Fruit fly (Drosophila melanogaster) whole organism, prepupa: ENCODE measurements around the gene Nipsnap.

ENCODE experiments used
- Blimp-1 ChIP-seq: fragments of 200-800 bp; sonication (Bioruptor generic); optimal IDR thresholded peaks from 3 replicates; lab custom pipeline; 2017; ENCODE audit warnings: missing biosample characterization, missing genetic modification characterization, mild to moderate bottlenecking, moderate library complexity, missing genetic modification reagents
- CG10631 ChIP-seq: fragments of 200-800 bp; sonication (Bioruptor generic); optimal IDR thresholded peaks from 2 replicates; lab custom pipeline; 2016; ENCODE audit warnings: missing biosample characterization, missing genetic modification characterization
- CG11762 ChIP-seq: fragments of 200-800 bp; sonication (Bioruptor generic); optimal IDR thresholded peaks from 3 replicates; lab custom pipeline; 2016; ENCODE audit warnings: missing biosample characterization, missing genetic modification characterization; ENCODE audit not compliant: insufficient read depth
- CG11902 ChIP-seq: fragments of 200-800 bp; sonication (Bioruptor generic); optimal IDR thresholded peaks from 3 replicates; lab custom pipeline; 2016; ENCODE audit warnings: missing biosample characterization, missing genetic modification characterization
- CG15336 ChIP-seq: fragments of 200-800 bp; sonication (Bioruptor generic); IDR thresholded peaks from 2 replicates; pipeline ENCODE4 v1.3.6; 2022; ENCODE audit warnings: missing biosample characterization, missing genetic modification characterization
- CG1621 ChIP-seq: fragments of 200-800 bp; sonication (Bioruptor generic); optimal IDR thresholded peaks from 3 replicates; lab custom pipeline; 2018; ENCODE audit warnings: missing biosample characterization, mild to moderate bottlenecking, missing genetic modification characterization
- CG16779 ChIP-seq: fragments of 200-800 bp; sonication (Bioruptor generic); optimal IDR thresholded peaks from 3 replicates; lab custom pipeline; 2017; ENCODE audit warnings: missing biosample characterization, mild to moderate bottlenecking, missing genetic modification characterization
- CG3032 ChIP-seq: fragments of 200-800 bp; optimal IDR thresholded peaks from 2 replicates; lab custom pipeline; 2019; ENCODE audit warnings: missing biosample characterization, mild to moderate bottlenecking, missing genetic modification characterization, moderate library complexity
- CG31627 ChIP-seq: fragments of 200-800 bp; sonication (Bioruptor generic); optimal IDR thresholded peaks from 3 replicates; lab custom pipeline; 2016; ENCODE audit warnings: missing biosample characterization, missing genetic modification characterization
- CG34406 ChIP-seq: fragments of 200-800 bp; sonication (Bioruptor generic); optimal IDR thresholded peaks from 3 replicates; lab custom pipeline; 2016; ENCODE audit warnings: missing biosample characterization, missing genetic modification characterization
- CG3919 ChIP-seq: fragments of 200-800 bp; sonication (Bioruptor generic); optimal IDR thresholded peaks from 3 replicates; lab custom pipeline; 2016; ENCODE audit warnings: missing biosample characterization, missing genetic modification characterization
- CG6163 ChIP-seq: fragments of 200-800 bp; sonication (Bioruptor generic); IDR thresholded peaks from 3 replicates; pipeline ENCODE4 v1.3.6; 2022; ENCODE audit warnings: missing biosample characterization, missing genetic modification characterization
- CG6276 ChIP-seq: fragments of 200-800 bp; sonication (Bioruptor generic); optimal IDR thresholded peaks from 2 replicates; lab custom pipeline; 2017; ENCODE audit warnings: missing biosample characterization, mild to moderate bottlenecking, missing genetic modification characterization
- CG6808 ChIP-seq: fragments of 200-800 bp; sonication (Bioruptor generic); optimal IDR thresholded peaks from 3 replicates; lab custom pipeline; 2017; ENCODE audit warnings: missing biosample characterization, missing genetic modification characterization, mild to moderate bottlenecking, moderate library complexity, missing genetic modification reagents
- CG6854 ChIP-seq: fragments of 200-800 bp; sonication (Bioruptor generic); optimal IDR thresholded peaks from 2 replicates; lab custom pipeline; 2017; ENCODE audit warnings: missing biosample characterization, mild to moderate bottlenecking, missing genetic modification characterization
- CG8119 ChIP-seq: fragments of 200-800 bp; sonication (Bioruptor generic); IDR thresholded peaks from 3 replicates; pipeline ENCODE4 v1.3.6; 2022; ENCODE audit warnings: missing biosample characterization, missing genetic modification characterization
- CG8319 ChIP-seq: fragments of 200-800 bp; sonication (Bioruptor generic); optimal IDR thresholded peaks from 3 replicates; lab custom pipeline; 2016; ENCODE audit warnings: missing biosample characterization, missing genetic modification characterization
- Eip75B ChIP-seq: fragments of 200-800 bp; sonication (Bioruptor generic); optimal IDR thresholded peaks from 3 replicates; lab custom pipeline; 2016; ENCODE audit warnings: missing biosample characterization, missing genetic modification characterization
- Eip78C ChIP-seq: fragments of 200-800 bp; sonication (Bioruptor generic); peaks from one replicate; lab custom pipeline; 2016; ENCODE audit warnings: missing biosample characterization, missing genetic modification characterization
- Eip93F ChIP-seq: fragments of 200-800 bp; sonication (Bioruptor generic); optimal IDR thresholded peaks from 2 replicates; lab custom pipeline; 2016; ENCODE audit warnings: missing biosample characterization, mild to moderate bottlenecking, missing genetic modification characterization
- Ets96B ChIP-seq: fragments of 200-800 bp; optimal IDR thresholded peaks from 2 replicates; lab custom pipeline; 2019; ENCODE audit warnings: missing biosample characterization, mild to moderate bottlenecking, missing genetic modification characterization, moderate library complexity
- Gug ChIP-seq: fragments of 200-800 bp; sonication (Bioruptor generic); IDR thresholded peaks from 2 replicates; pipeline ENCODE4 v1.3.6; 2022; ENCODE audit warnings: missing biosample characterization, missing genetic modification characterization
- Hr4 ChIP-seq: fragments of 200-800 bp; sonication (Bioruptor generic); optimal IDR thresholded peaks from 3 replicates; lab custom pipeline; 2016; ENCODE audit warnings: missing biosample characterization, missing genetic modification characterization
- Lpt ChIP-seq: fragments of 200-800 bp; sonication (Bioruptor generic); optimal IDR thresholded peaks from 3 replicates; lab custom pipeline; 2016; ENCODE audit warnings: missing biosample characterization, missing genetic modification characterization
- Met ChIP-seq: fragments of 200-800 bp; sonication (Bioruptor generic); optimal IDR thresholded peaks from 3 replicates; lab custom pipeline; 2016; ENCODE audit warnings: missing biosample characterization, missing genetic modification characterization
- OdsH ChIP-seq: fragments of 200-800 bp; sonication (Bioruptor generic); optimal IDR thresholded peaks from 3 replicates; lab custom pipeline; 2016; ENCODE audit warnings: missing biosample characterization, missing genetic modification characterization
- Sox102F ChIP-seq: fragments of 200-800 bp; sonication (Bioruptor generic); optimal IDR thresholded peaks from 2 replicates; lab custom pipeline; 2016; ENCODE audit warnings: missing biosample characterization, mild to moderate bottlenecking, missing genetic modification characterization
- Sox14 ChIP-seq: fragments of 200-800 bp; sonication (Bioruptor generic); optimal IDR thresholded peaks from 3 replicates; lab custom pipeline; 2016; ENCODE audit warnings: missing biosample characterization, missing genetic modification characterization
- eg ChIP-seq: fragments of 200-800 bp; sonication (Bioruptor generic); IDR thresholded peaks from 3 replicates; pipeline ENCODE4 v1.3.6; 2022; ENCODE audit warnings: missing biosample characterization, missing genetic modification characterization
- esn ChIP-seq: fragments of 200-800 bp; sonication (Bioruptor generic); optimal IDR thresholded peaks from 2 replicates; lab custom pipeline; 2016; ENCODE audit warnings: missing biosample characterization, mild to moderate bottlenecking, missing genetic modification characterization, moderate library complexity
- fd59A ChIP-seq: fragments of 200-800 bp; sonication (Bioruptor generic); optimal IDR thresholded peaks from 2 replicates; lab custom pipeline; 2017; ENCODE audit warnings: missing biosample characterization, mild to moderate bottlenecking, missing genetic modification characterization, missing genetic modification reagents
- fd85E ChIP-seq: fragments of 200-800 bp; sonication (Bioruptor generic); optimal IDR thresholded peaks from 3 replicates; lab custom pipeline; 2016; ENCODE audit warnings: missing biosample characterization, missing genetic modification characterization
- fkh ChIP-seq: fragments of 200-800 bp; sonication (Bioruptor generic); optimal IDR thresholded peaks from 3 replicates; lab custom pipeline; 2017; ENCODE audit warnings: missing biosample characterization, mild to moderate bottlenecking, missing genetic modification characterization, moderate library complexity
- net ChIP-seq: fragments of 200-800 bp; sonication (Bioruptor generic); optimal IDR thresholded peaks from 3 replicates; lab custom pipeline; 2016; ENCODE audit warnings: missing biosample characterization, missing genetic modification characterization
- pdm3 ChIP-seq: fragments of 200-800 bp; sonication (Bioruptor generic); optimal IDR thresholded peaks from 3 replicates; lab custom pipeline; 2016; ENCODE audit warnings: missing biosample characterization, missing genetic modification characterization
- salr ChIP-seq, 2 experiments: fragments of 200-800 bp; sonication (Bioruptor generic); optimal IDR thresholded peaks; 3 replicates each; lab custom pipeline; 2016 to 2018; ENCODE audit warnings: missing biosample characterization in 2 of 2, missing genetic modification characterization in 2 of 2, mild to moderate bottlenecking in 1 of 2
- spab ChIP-seq: fragments of 200-800 bp; sonication (Bioruptor generic); optimal IDR thresholded peaks from 2 replicates; lab custom pipeline; 2017; ENCODE audit warnings: missing biosample characterization, mild to moderate bottlenecking, missing genetic modification characterization, missing genetic modification reagents
- ss ChIP-seq, 2 experiments: fragments of 200-800 bp; sonication (Bioruptor generic); optimal IDR thresholded peaks; 2 replicates in 1 of 2; 3 replicates in 1 of 2; lab custom pipeline; 2017 to 2018; ENCODE audit warnings: mild to moderate bottlenecking in 2 of 2, missing biosample characterization in 2 of 2, missing genetic modification characterization in 2 of 2, moderate library complexity in 1 of 2
- svp ChIP-seq: fragments of 200-800 bp; sonication (Bioruptor generic); peaks from one replicate; lab custom pipeline; 2016; ENCODE audit warnings: missing biosample characterization, missing genetic modification characterization
- topi ChIP-seq: fragments of 200-800 bp; sonication (Bioruptor generic); optimal IDR thresholded peaks from 3 replicates; lab custom pipeline; 2016; ENCODE audit warnings: missing biosample characterization, missing genetic modification characterization

Gene Nipsnap

dm6 chrX:16102338-16103218 lies 29.2 kb upstream of the Nipsnap start (continued):
- TF ChIP-seq CG6808 (no peak), eg (GFP tag; lab: Robert Waterston, UW) (no peak), CG8319 (GFP tag; lab: Kevin White, UChicago) (peak; percentile 35), Met (GFP tag; lab: Kevin White, UChicago) (peak; percentile 78), CG3919 (GFP tag; lab: Kevin White, UChicago) (peak; percentile 47), Sox102F (GFP tag; lab: Kevin White, UChicago) (peak; percentile 78), svp (GFP tag; lab: Kevin White, UChicago) (peak; percentile 91), CG8119 (no peak), CG10631 (GFP tag; lab: Kevin White, UChicago) (peak; percentile 45), salr (GFP tag; optimal IDR thresholded peaks at IDR 0.05; lab: Kevin White, UChicago) (peak in 1 of 2 experiments; percentile 15), CG11762 (GFP tag; lab: Kevin White, UChicago) (peak; percentile 18), topi (GFP tag; lab: Kevin White, UChicago) (peak; percentile 82), Hr4 (GFP tag; lab: Kevin White, UChicago) (no peak), CG16779 (tag; lab: Kevin White, UChicago) (no peak)

dm6 chrX:16100726-16101351 lies 27.5 kb upstream of the Nipsnap start:
- TF ChIP-seq CG15336 (GFP tag; lab: Robert Waterston, UW) = no peak
- TF ChIP-seq net (GFP tag; lab: Kevin White, UChicago) = no peak
- TF ChIP-seq CG34406 = no peak

- TF ChIP-seq pdm3 = no peak
- no peak for TF ChIP-seq CG6276 (GFP tag; lab: Kevin White, UChicago)
- TF ChIP-seq CG6854 (GFP tag; lab: Kevin White, UChicago) = no peak
- TF ChIP-seq Ets96B (tag; lab: Kevin White, UChicago) = no peak
- no peak for TF ChIP-seq CG6163 (GFP tag; lab: Robert Waterston, UW)
- TF ChIP-seq fkh = peak; percentile 75
- TF ChIP-seq eg (GFP tag; lab: Robert Waterston, UW) = 0 out of 3 replicates have a peak, but pooled peaks have one; percentile 16
- no peak for TF ChIP-seq Blimp-1 (GFP tag; lab: Kevin White, UChicago)
- no peak for TF ChIP-seq Lpt (GFP tag; lab: Kevin White, UChicago)
- peak; percentile 80 for TF ChIP-seq Sox14
- TF ChIP-seq Eip78C = peak; percentile 68
- TF ChIP-seq CG11762 (GFP tag; lab: Kevin White, UChicago) = no peak
- no peak for TF ChIP-seq Eip75B
- TF ChIP-seq Gug = no peak
- TF ChIP-seq topi (GFP tag; lab: Kevin White, UChicago) = no peak
Observed at dm6 chrX:16096488-16096887, 23.1 kb upstream of the Nipsnap start.

- TF ChIP-seq Met (GFP tag; lab: Kevin White, UChicago) = peak; percentile 42
- TF ChIP-seq CG6808 = no peak
- TF ChIP-seq Eip75B = peak; percentile 35
- TF ChIP-seq CG31627 = no peak
- 0 out of 3 replicates have a peak, but pooled peaks have one; percentile 19 for TF ChIP-seq eg (GFP tag; lab: Robert Waterston, UW)
- no peak for TF ChIP-seq CG11902 (GFP tag; lab: Kevin White, UChicago)
- peak; percentile 16 for TF ChIP-seq Ets96B (tag; lab: Kevin White, UChicago)
- peak; percentile 90 for TF ChIP-seq Blimp-1 (GFP tag; lab: Kevin White, UChicago)
- no peak for TF ChIP-seq fd85E (GFP tag; lab: Kevin White, UChicago)
- peak; percentile 17 for TF ChIP-seq esn (GFP tag; lab: Kevin White, UChicago)
- peak; percentile 62; the same call in 2 of the 3 replicates for TF ChIP-seq CG6163 (GFP tag; lab: Robert Waterston, UW)
- TF ChIP-seq OdsH (GFP tag; lab: Kevin White, UChicago) = peak; percentile 13
- no peak for TF ChIP-seq CG1621
- no peak for TF ChIP-seq Sox102F (GFP tag; lab: Kevin White, UChicago)
- peak; percentile 65 for TF ChIP-seq Eip78C
- no peak for TF ChIP-seq CG3032 (tag; lab: Kevin White, UChicago)
- no peak for TF ChIP-seq spab (GFP tag; lab: Kevin White, UChicago)
- no peak for TF ChIP-seq Eip93F (GFP tag; lab: Kevin White, UChicago)
- no peak for TF ChIP-seq fd59A
- TF ChIP-seq ss (GFP tag; optimal IDR thresholded peaks at IDR 0.05; lab: Kevin White, UChicago) = peak; percentile 36 to 44
- TF ChIP-seq svp (GFP tag; lab: Kevin White, UChicago) = peak; percentile 78
- peak; percentile 17 for TF ChIP-seq Sox14
Observed at dm6 chrX:16092614-16093280, 19.4 kb upstream of the Nipsnap start.
